Worm (Caenorhabditis elegans) whole organism, L1 larva: ENCODE data around the gene gnrr-2.

Source experiments
- C34B4.2 ChIP-seq: sonication (generic microtip); optimal IDR thresholded peaks from 2 replicates; lab custom pipeline; 2017; ENCODE audit warnings: mild to moderate bottlenecking, missing genetic modification characterization, missing compliant biosample characterization
- aha-1 ChIP-seq: fragments of 150-350 bp; optimal IDR thresholded peaks from 2 replicates; lab custom pipeline; 2014; ENCODE audit warnings: missing biosample characterization, missing genetic modification characterization
- ceh-88 ChIP-seq: fragments of 200-800 bp; sonication (Bioruptor generic); IDR thresholded peaks from 2 replicates; pipeline ENCODE4 v1.3.6; 2022; ENCODE audit warnings: missing genetic modification characterization, missing compliant biosample characterization
- ceh-90 ChIP-seq: sonication (generic microtip); optimal IDR thresholded peaks from 2 replicates; lab custom pipeline; 2016; ENCODE audit warnings: missing genetic modification characterization, missing compliant biosample characterization
- efl-1 ChIP-seq, 4 experiments: fragments of 150-350 bp; optimal IDR thresholded peaks in 3 of 4; peaks in 1 of 4; 1 replicate in 1 of 4; 2 replicates in 3 of 4; lab custom pipeline; 2014; ENCODE audit warnings: missing biosample characterization in 2 of 4, missing genetic modification characterization in 2 of 4, missing genetic modification reagents in 2 of 4
- egl-27 ChIP-seq, 2 experiments: fragments of 150-350 bp in 1 of 2; sonication (generic microtip); optimal IDR thresholded peaks; 3 replicates each; lab custom pipeline; 2017 to 2018; ENCODE audit warnings: missing biosample characterization in 2 of 2, missing genetic modification characterization in 2 of 2, missing genetic modification reagents in 2 of 2
- elt-2 ChIP-seq: sonication (generic microtip); optimal IDR thresholded peaks from 2 replicates; lab custom pipeline; 2016; ENCODE audit warnings: missing genetic modification characterization, mild to moderate bottlenecking, inconsistent platforms, missing compliant biosample characterization, missing genetic modification reagents
- elt-3 ChIP-seq, 6 experiments: fragments of 150-350 bp in 1 of 6; sonication (generic microtip); optimal IDR thresholded peaks; 2 replicates each; lab custom pipeline; 2017 to 2018; ENCODE audit warnings: missing biosample characterization in 6 of 6, missing genetic modification characterization in 6 of 6, inconsistent platforms in 1 of 6
- fkh-8 ChIP-seq: sonication (generic microtip); optimal IDR thresholded peaks from 2 replicates; lab custom pipeline; 2016; ENCODE audit warnings: mild to moderate bottlenecking, missing genetic modification characterization, missing compliant biosample characterization
- isw-1 ChIP-seq: fragments of 200-800 bp; sonication (Bioruptor generic); IDR thresholded peaks from 2 replicates; pipeline ENCODE4 v1.3.6; 2022; ENCODE audit warnings: missing genetic modification characterization, missing compliant biosample characterization
- lin-13 ChIP-seq: fragments of 150-350 bp; optimal IDR thresholded peaks from 2 replicates; lab custom pipeline; 2014; ENCODE audit warnings: missing biosample characterization, missing genetic modification reagents, missing genetic modification characterization
- lin-14 ChIP-seq: fragments of 200-800 bp; sonication (Bioruptor generic); optimal IDR thresholded peaks from 2 replicates; lab custom pipeline; 2018; ENCODE audit warnings: mild to moderate bottlenecking, missing genetic modification characterization, moderate library complexity, missing compliant biosample characterization
- lir-3 ChIP-seq: sonication (generic microtip); optimal IDR thresholded peaks from 2 replicates; lab custom pipeline; 2016; ENCODE audit warnings: mild to moderate bottlenecking, missing genetic modification characterization, moderate library complexity, missing compliant biosample characterization; ENCODE audit not compliant: poor library complexity
- lsy-2 ChIP-seq, 2 experiments: fragments of 150-350 bp; optimal IDR thresholded peaks; 2 replicates each; lab custom pipeline; 2014; ENCODE audit warnings: missing biosample characterization in 2 of 2, missing genetic modification characterization in 2 of 2
- mdl-1 ChIP-seq, 2 experiments: fragments of 150-350 bp; optimal IDR thresholded peaks; 2 replicates each; lab custom pipeline; 2014 to 2017; ENCODE audit warnings: missing biosample characterization in 2 of 2, missing genetic modification characterization in 2 of 2, inconsistent platforms in 1 of 2
- nhr-12 ChIP-seq: sonication (generic microtip); optimal IDR thresholded peaks from 2 replicates; lab custom pipeline; 2017; ENCODE audit warnings: missing biosample characterization, missing genetic modification characterization
- nhr-19 ChIP-seq: fragments of 200-800 bp; sonication (Bioruptor generic); conservative IDR thresholded peaks from 2 replicates; pipeline ENCODE4 v1.3.6; 2022; ENCODE audit warnings: missing genetic modification characterization, missing compliant biosample characterization
- nhr-20 ChIP-seq: sonication (generic microtip); optimal IDR thresholded peaks from 2 replicates; lab custom pipeline; 2016; ENCODE audit warnings: mild to moderate bottlenecking, missing genetic modification characterization, missing compliant biosample characterization
- nhr-77 ChIP-seq: fragments of 150-350 bp; optimal IDR thresholded peaks from 2 replicates; lab custom pipeline; 2014; ENCODE audit warnings: missing biosample characterization, missing genetic modification characterization
- snu-23 ChIP-seq: sonication (generic microtip); optimal IDR thresholded peaks from 2 replicates; lab custom pipeline; 2016; ENCODE audit warnings: missing genetic modification characterization, missing compliant biosample characterization
- sox-4 ChIP-seq: sonication (generic microtip); optimal IDR thresholded peaks from 2 replicates; lab custom pipeline; 2016; ENCODE audit warnings: missing genetic modification characterization, missing compliant biosample characterization
- sup-37 ChIP-seq: fragments of 200-800 bp; sonication (Bioruptor generic); optimal IDR thresholded peaks from 2 replicates; lab custom pipeline; 2018; ENCODE audit warnings: mild to moderate bottlenecking, missing genetic modification characterization, missing compliant biosample characterization
- tbx-2 ChIP-seq: sonication (generic microtip); optimal IDR thresholded peaks from 2 replicates; lab custom pipeline; 2016; ENCODE audit warnings: missing genetic modification characterization, missing compliant biosample characterization
- tlp-1 ChIP-seq: fragments of 150-350 bp; optimal IDR thresholded peaks from 2 replicates; lab custom pipeline; 2014; ENCODE audit warnings: missing biosample characterization, missing genetic modification characterization
- unc-62 ChIP-seq: fragments of 150-350 bp; optimal IDR thresholded peaks from 2 replicates; lab custom pipeline; 2014; ENCODE audit warnings: missing biosample characterization, missing genetic modification reagents, missing genetic modification characterization
- unc-86 ChIP-seq: sonication (generic microtip); optimal IDR thresholded peaks from 2 replicates; lab custom pipeline; 2016; ENCODE audit warnings: missing genetic modification characterization, missing compliant biosample characterization
- vab-15 ChIP-seq: sonication (generic microtip); optimal IDR thresholded peaks from 2 replicates; lab custom pipeline; 2017; ENCODE audit warnings: missing genotype, mild to moderate bottlenecking, missing genetic modification characterization, missing compliant biosample characterization
- ztf-11 ChIP-seq, 2 experiments: sonication (generic microtip); optimal IDR thresholded peaks; 2 replicates each; lab custom pipeline; 2016 to 2017; ENCODE audit warnings: missing genetic modification characterization in 2 of 2, missing biosample characterization in 1 of 2, missing compliant biosample characterization in 1 of 2
- ztf-4 ChIP-seq: fragments of 150-350 bp; optimal IDR thresholded peaks from 2 replicates; lab custom pipeline; 2014; ENCODE audit warnings: missing biosample characterization, missing genetic modification characterization

The gnrr-2 gene

ce11 chrV:14436195-14436594, 27.3 kb downstream of the gnrr-2 start:
- TF ChIP-seq nhr-12 (tag; lab: Kevin White, UChicago) (no peak), mdl-1 (tag; optimal IDR thresholded peaks at IDR 0.05; lab: Kevin White, UChicago) (no peak), C34B4.2 (no peak), ceh-88 (GFP tag; lab: Robert Waterston, UW) (no peak), efl-1 (optimal IDR thresholded peaks at IDR 0.05; lab: Kevin White, UChicago) (no peak), efl-1 (GFP tag; optimal IDR thresholded peaks at IDR 0.05 in 1 of 2; lab: Kevin White, UChicago) (peak in 1 of 2 experiments; percentile 73)

- no peak for TF ChIP-seq sup-37 (GFP tag; lab: Kevin White, UChicago)
- TF ChIP-seq unc-86, result no peak
- no peak for TF ChIP-seq vab-15 (tag; lab: Kevin White, UChicago)
These were observed 28.5 kb downstream of the gnrr-2 start for ce11 chrV:14437355-14437754.

DNA sequence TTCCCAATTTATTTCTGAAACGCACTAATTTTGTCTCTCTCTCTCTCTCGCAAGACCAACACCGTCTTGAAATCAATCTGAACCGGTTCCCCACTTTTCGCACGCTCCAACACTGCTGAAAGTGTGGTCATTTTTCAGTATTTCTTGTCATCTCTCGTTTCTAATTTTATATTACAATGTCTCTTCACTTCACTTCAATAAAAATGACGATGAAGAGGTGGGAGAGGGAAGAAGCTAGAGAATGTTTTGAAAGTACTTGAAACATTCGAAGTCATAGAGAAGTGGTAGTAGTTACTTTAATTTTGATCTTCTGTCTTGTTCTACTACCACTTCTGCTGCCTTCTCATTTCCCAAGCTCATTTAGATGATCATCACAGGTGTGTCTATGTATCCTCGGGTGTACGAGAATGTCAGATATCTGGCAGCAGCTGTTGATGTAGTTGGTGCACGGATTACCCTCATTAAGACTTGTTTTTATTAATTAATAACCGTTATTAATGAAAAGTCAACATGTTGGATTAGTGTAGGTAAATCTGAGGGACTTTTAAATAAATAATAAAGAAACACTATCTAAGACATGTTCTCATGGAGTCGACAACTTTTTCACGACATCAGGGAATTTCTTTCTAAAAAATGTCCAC, 29.3 kb downstream of the gnrr-2 start:
- no peak for TF ChIP-seq ztf-4 (tag; lab: Kevin White, UChicago)
- no peak for TF ChIP-seq egl-27 (tag; optimal IDR thresholded peaks at IDR 0.05; lab: Kevin White, UChicago)
- TF ChIP-seq fkh-8 (tag; lab: Kevin White, UChicago), result no peak
- no peak for TF ChIP-seq lsy-2 (tag; optimal IDR thresholded peaks at IDR 0.05; lab: Kevin White, UChicago)
- TF ChIP-seq unc-86, result no peak
- TF ChIP-seq ceh-90 (tag; lab: Kevin White, UChicago), result no peak
- no peak for TF ChIP-seq sup-37 (GFP tag; lab: Kevin White, UChicago)
- TF ChIP-seq sox-4 (tag; lab: Kevin White, UChicago), result no peak
- no peak for TF ChIP-seq isw-1 (GFP tag; lab: Robert Waterston, UW)
- no peak for TF ChIP-seq ceh-88 (GFP tag; lab: Robert Waterston, UW)
- TF ChIP-seq ztf-11 (tag; optimal IDR thresholded peaks at IDR 0.05; lab: Kevin White, UChicago), result peak in 1 of 2 experiments; percentile 43
- TF ChIP-seq elt-2 (tag; lab: Kevin White, UChicago), result no peak
- no peak for TF ChIP-seq lin-13 (GFP tag; lab: Kevin White, UChicago)
- TF ChIP-seq tbx-2 (tag; lab: Kevin White, UChicago), result peak; percentile 38

DNA sequence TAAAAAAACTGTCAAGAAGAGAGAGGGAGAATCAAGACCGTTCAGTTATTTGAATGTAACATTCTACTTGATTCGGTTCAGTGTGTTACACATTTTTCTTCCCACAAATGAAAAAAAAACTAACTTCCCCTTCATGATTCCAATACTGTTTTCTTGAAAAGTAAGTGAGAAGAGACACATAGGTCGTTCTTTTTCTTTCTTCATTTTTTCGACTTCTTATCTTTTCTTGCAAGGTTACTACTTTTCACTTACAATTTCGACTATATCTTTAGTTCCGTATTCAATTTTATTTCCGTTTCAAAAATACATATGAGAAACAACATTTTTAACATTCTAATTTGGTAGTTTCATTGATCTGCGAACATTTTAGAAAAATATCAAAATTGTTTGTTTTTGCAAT, 30.4 kb downstream of the gnrr-2 start:
- TF ChIP-seq nhr-77, result no peak
- peak in 1 of 6 experiments; percentile 8 for TF ChIP-seq elt-3 (tag; optimal IDR thresholded peaks at IDR 0.05; lab: Kevin White, UChicago)
- no peak for TF ChIP-seq nhr-20

ce11 chrV:14440841-14441240, 32.0 kb downstream of the gnrr-2 start, which contains the start of gene F23B12.4:
F23B12.4 (plus strand) TSS chrV:14441141.
- TF ChIP-seq nhr-19 (GFP tag; lab: Robert Waterston, UW), result no peak
- no peak for TF ChIP-seq efl-1 (optimal IDR thresholded peaks at IDR 0.05; lab: Kevin White, UChicago)
- TF ChIP-seq efl-1 (GFP tag; optimal IDR thresholded peaks at IDR 0.05 in 1 of 2; lab: Kevin White, UChicago), result peak in 1 of 2 experiments; percentile 36

ce11 chrV:14446453-14446852, 37.6 kb downstream of the gnrr-2 start:
- TF ChIP-seq snu-23 (no peak), sup-37 (GFP tag; lab: Kevin White, UChicago) (no peak), nhr-20 (no peak), lin-14 (no peak), unc-62 (GFP tag; lab: Kevin White, UChicago) (no peak), tlp-1 (tag; lab: Kevin White, UChicago) (no peak), lir-3 (tag; lab: Kevin White, UChicago) (no peak), aha-1 (no peak)
